Worm (Caenorhabditis elegans): ENCODE results near the gene Y73C8C.4.

- TF ChIP-seq ama-1 (optimal IDR thresholded peaks at IDR 0.05) (no peak), tbx-37 (GFP tag; conservative IDR thresholded peaks at IDR 0.05) (no peak), tbx-11 (GFP tag; IDR thresholded peaks at IDR 0.05) (no peak), hnd-1 (tag; optimal IDR thresholded peaks at IDR 0.05) (no peak), sea-1 (GFP tag; conservative IDR thresholded peaks at IDR 0.05) (no peak), hmbx-1 (tag; optimal IDR thresholded peaks at IDR 0.05) (no peak), ets-7 (tag; optimal IDR thresholded peaks at IDR 0.05) (no peak), flt-1 (GFP tag; IDR thresholded peaks at IDR 0.05) (no peak), pes-1 (GFP tag; IDR thresholded peaks at IDR 0.05) (no peak)
Measured at ce11 chrV:3141190-3141589, 39.2 kb upstream of the Y73C8C.4 start, which contains the start of gene srab-9.

Data from whole organism, early embryonic.